Fruit fly (Drosophila melanogaster) whole organism, embryonic: Measurements from ENCODE around the gene CG32668.

Experiments
- Atf6 ChIP-seq: fragments of 200-800 bp; sonication (Bioruptor generic); IDR thresholded peaks from 2 replicates; pipeline ENCODE4 v1.3.6; 2022; ENCODE audit warnings: missing biosample characterization, missing genetic modification characterization
- Awh ChIP-seq: fragments of 200-800 bp; sonication (Bioruptor generic); IDR thresholded peaks from 2 replicates; pipeline ENCODE4, ENCODE4 v1.3.6; 2022; ENCODE audit warnings: missing biosample characterization, missing genetic modification characterization
- C15 ChIP-seq: fragments of 200-800 bp; sonication (Bioruptor generic); IDR thresholded peaks from 3 replicates; pipeline ENCODE4 v1.3.6; 2022; ENCODE audit warnings: missing biosample characterization, missing genetic modification characterization
- CG14710 ChIP-seq: fragments of 200-800 bp; sonication (Bioruptor generic); optimal IDR thresholded peaks from 3 replicates; lab custom pipeline; 2019; ENCODE audit warnings: missing biosample characterization, mild to moderate bottlenecking, missing genetic modification characterization, moderate library complexity
- CG15514 ChIP-seq: fragments of 200-800 bp; sonication (Bioruptor generic); optimal IDR thresholded peaks from 3 replicates; lab custom pipeline; 2017; ENCODE audit warnings: missing biosample characterization, missing genetic modification characterization, mild to moderate bottlenecking, moderate library complexity, missing genetic modification reagents
- CG1792 ChIP-seq: fragments of 200-800 bp; sonication (Bioruptor generic); optimal IDR thresholded peaks from 2 replicates; lab custom pipeline; 2016; ENCODE audit warnings: missing biosample characterization, missing genetic modification characterization
- CG3726 ChIP-seq: fragments of 200-800 bp; sonication (Bioruptor generic); IDR thresholded peaks from 3 replicates; pipeline ENCODE4, ENCODE4 v1.3.6; 2022; ENCODE audit warnings: missing biosample characterization, missing genetic modification characterization
- CG5180 ChIP-seq: fragments of 200-800 bp; sonication (Bioruptor generic); optimal IDR thresholded peaks from 3 replicates; lab custom pipeline; 2017; ENCODE audit warnings: missing biosample characterization, missing genetic modification characterization, mild to moderate bottlenecking, moderate library complexity, missing genetic modification reagents
- CG8944 ChIP-seq: fragments of 200-800 bp; sonication (Bioruptor generic); optimal IDR thresholded peaks from 3 replicates; lab custom pipeline; 2016; ENCODE audit warnings: missing biosample characterization, missing genetic modification characterization
- Dref ChIP-seq: fragments of 200-800 bp; sonication (Bioruptor generic); IDR thresholded peaks from 2 replicates; pipeline ENCODE4 v1.3.6; 2022; ENCODE audit warnings: missing biosample characterization, missing genetic modification characterization
- Max ChIP-seq: fragments of 200-800 bp; sonication (Bioruptor generic); optimal IDR thresholded peaks from 2 replicates; lab custom pipeline; 2016; ENCODE audit warnings: missing biosample characterization, mild to moderate bottlenecking, missing genetic modification characterization
- chinmo ChIP-seq: fragments of 200-800 bp; sonication (Bioruptor generic); IDR thresholded peaks from 4 replicates; pipeline ENCODE4 v1.3.6; 2022; ENCODE audit warnings: missing biosample characterization, missing genetic modification characterization; ENCODE audit not compliant: partially characterized antibody
- hbn ChIP-seq: fragments of 200-800 bp; sonication (Bioruptor generic); IDR thresholded peaks from 2 replicates; pipeline ENCODE4 v1.3.6; 2022; ENCODE audit warnings: missing biosample characterization, missing genetic modification characterization; ENCODE audit not compliant: partially characterized antibody
- tna ChIP-seq: fragments of 200-800 bp; sonication (Bioruptor generic); IDR thresholded peaks from 2 replicates; pipeline ENCODE4 v1.3.6; 2022; ENCODE audit warnings: missing biosample characterization, missing genetic modification characterization; ENCODE audit not compliant: partially characterized antibody

DNA sequence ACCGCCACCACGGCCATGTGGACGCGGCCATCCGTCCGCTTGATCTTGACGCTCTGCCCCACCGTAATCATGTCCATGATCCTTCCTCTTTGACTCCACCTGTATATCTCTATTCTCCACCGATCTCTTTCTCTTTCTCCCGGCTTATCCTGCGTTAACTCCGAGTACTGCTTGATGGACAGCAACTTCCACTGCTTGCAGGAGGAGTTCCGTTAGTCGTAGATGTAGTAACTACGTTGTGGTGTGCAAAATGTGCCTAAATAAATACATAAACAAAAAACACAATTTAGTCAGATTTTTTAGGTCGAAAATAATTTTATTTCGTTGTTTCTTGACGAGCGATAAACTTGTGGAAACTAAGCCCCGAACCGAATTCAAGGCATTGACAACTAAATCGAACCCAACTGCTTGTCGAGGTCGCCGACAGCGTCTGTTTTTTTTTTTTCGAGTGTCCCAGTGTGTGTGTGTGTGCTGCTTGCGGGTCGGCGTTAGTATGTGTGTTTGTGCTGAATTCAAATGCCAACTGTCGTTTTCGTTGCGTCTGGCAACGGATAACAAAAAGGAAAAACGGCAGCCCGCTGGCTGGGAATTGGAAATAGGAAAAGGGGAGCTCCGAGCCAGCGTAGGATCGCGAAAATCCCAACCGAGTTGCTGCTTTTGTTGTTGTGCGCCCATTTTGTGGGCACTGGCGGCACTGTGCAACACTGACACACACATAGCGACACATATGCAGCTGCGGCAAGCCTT is 23.5 kb downstream of the CG32668 start:
- TF ChIP-seq Max (GFP tag; lab: Kevin White, UChicago) (no peak), CG14710 (tag; lab: Kevin White, UChicago) (no peak), CG5180 (GFP tag; lab: Kevin White, UChicago) (no peak), Awh (GFP tag; lab: Robert Waterston, UW) (no peak), Dref (no peak), CG8944 (GFP tag; lab: Kevin White, UChicago) (no peak), CG1792 (GFP tag; lab: Kevin White, UChicago) (no peak), CG15514 (GFP tag; lab: Kevin White, UChicago) (no peak), tna (GFP tag; lab: Robert Waterston, UW) (no peak), hbn (GFP tag; lab: Robert Waterston, UW) (no peak), C15 (GFP tag; lab: Robert Waterston, UW) (no peak), chinmo (GFP tag; lab: Robert Waterston, UW) (no peak), Atf6 (GFP tag; lab: Robert Waterston, UW) (no peak), CG3726 (no peak)
